Fruit fly (Drosophila melanogaster) whole organism, adult: ENCODE measurements around the gene CG14109.

ENCODE experiments used
- CG11617 ChIP-seq: fragments of 200-800 bp; sonication (Bioruptor generic); optimal IDR thresholded peaks from 2 replicates; lab custom pipeline; 2017; ENCODE audit warnings: mild to moderate bottlenecking, missing biosample characterization, missing genetic modification reagents, missing genetic modification characterization
- CG12768 ChIP-seq: fragments of 200-800 bp; sonication (Bioruptor generic); optimal IDR thresholded peaks from 2 replicates; lab custom pipeline; 2017; ENCODE audit warnings: missing biosample characterization, missing genetic modification characterization, mild to moderate bottlenecking, moderate library complexity, missing genetic modification reagents
- CG14711 ChIP-seq: fragments of 200-800 bp; sonication (Bioruptor generic); optimal IDR thresholded peaks from 2 replicates; lab custom pipeline; 2018; ENCODE audit warnings: missing biosample characterization, mild to moderate bottlenecking, missing genetic modification characterization, moderate library complexity
- CG1620 ChIP-seq: fragments of 200-800 bp; sonication (Bioruptor generic); optimal IDR thresholded peaks from 2 replicates; lab custom pipeline; 2016; ENCODE audit warnings: missing biosample characterization, missing genetic modification characterization
- CG33017 ChIP-seq: fragments of 200-800 bp; sonication (Bioruptor generic); optimal IDR thresholded peaks from 2 replicates; lab custom pipeline; 2018; ENCODE audit warnings: missing biosample characterization, mild to moderate bottlenecking, missing genetic modification characterization, moderate library complexity
- CG5204 ChIP-seq: fragments of 200-800 bp; sonication (Bioruptor generic); optimal IDR thresholded peaks from 2 replicates; lab custom pipeline; 2016; ENCODE audit warnings: missing biosample characterization, missing genetic modification characterization
- CG7045 ChIP-seq: fragments of 200-800 bp; sonication (Bioruptor generic); optimal IDR thresholded peaks from 2 replicates; lab custom pipeline; 2017; ENCODE audit warnings: missing biosample characterization, mild to moderate bottlenecking, missing genetic modification characterization
- CG7101 ChIP-seq: fragments of 200-800 bp; sonication (Bioruptor generic); optimal IDR thresholded peaks from 2 replicates; lab custom pipeline; 2018; ENCODE audit warnings: missing biosample characterization, mild to moderate bottlenecking, missing genetic modification characterization, moderate library complexity
- Clk ChIP-seq: fragments of 200-800 bp; sonication (Bioruptor generic); optimal IDR thresholded peaks from 2 replicates; lab custom pipeline; 2017; ENCODE audit warnings: missing biosample characterization, missing genetic modification characterization
- Crg-1 ChIP-seq: fragments of 200-800 bp; sonication (Bioruptor generic); optimal IDR thresholded peaks from 2 replicates; lab custom pipeline; 2016; ENCODE audit warnings: missing biosample characterization, missing genetic modification characterization
- Hr96 ChIP-seq: fragments of 200-800 bp; sonication (Bioruptor generic); optimal IDR thresholded peaks from 2 replicates; lab custom pipeline; 2016; ENCODE audit warnings: missing biosample characterization, missing genetic modification characterization
- Mnt ChIP-seq: fragments of 200-800 bp; sonication (Bioruptor generic); optimal IDR thresholded peaks from 2 replicates; lab custom pipeline; 2016; ENCODE audit warnings: missing biosample characterization, mild to moderate bottlenecking, missing genetic modification characterization
- bab1 ChIP-seq: fragments of 200-800 bp; sonication (Bioruptor generic); optimal IDR thresholded peaks from 3 replicates; lab custom pipeline; 2019; ENCODE audit warnings: missing biosample characterization, mild to moderate bottlenecking, missing genetic modification characterization, moderate library complexity
- cic ChIP-seq: fragments of 200-800 bp; sonication (Bioruptor generic); optimal IDR thresholded peaks from 2 replicates; lab custom pipeline; 2017; ENCODE audit warnings: missing biosample characterization, mild to moderate bottlenecking, missing genetic modification characterization, moderate library complexity
- cnc ChIP-seq, 2 experiments: fragments of >200 bp; optimal IDR thresholded peaks; 2 replicates each; lab custom pipeline; 2017
- kay ChIP-seq: fragments of 200-800 bp; sonication (Bioruptor generic); peaks from one replicate; lab custom pipeline; 2016; ENCODE audit warnings: missing biosample characterization, missing genetic modification characterization, borderline replicate concordance
- ovo ChIP-seq: fragments of 200-800 bp; sonication (Bioruptor generic); optimal IDR thresholded peaks from 2 replicates; lab custom pipeline; 2016; ENCODE audit warnings: missing biosample characterization, missing genetic modification characterization
- pad ChIP-seq: fragments of 200-800 bp; sonication (Bioruptor generic); optimal IDR thresholded peaks from 3 replicates; lab custom pipeline; 2017; ENCODE audit warnings: missing biosample characterization, missing genetic modification characterization, mild to moderate bottlenecking, moderate library complexity, missing genetic modification reagents
- tj ChIP-seq: fragments of 200-800 bp; sonication (Bioruptor generic); optimal IDR thresholded peaks from 3 replicates; lab custom pipeline; 2017; ENCODE audit warnings: missing biosample characterization, mild to moderate bottlenecking, missing genetic modification characterization, moderate library complexity
- toe ChIP-seq: fragments of 200-800 bp; sonication (Bioruptor generic); optimal IDR thresholded peaks from 2 replicates; lab custom pipeline; 2016; ENCODE audit warnings: missing biosample characterization, missing genetic modification characterization

The CG14109 gene

dm6 chr3L:13478339-13479203, 37.9 kb downstream of the CG14109 start:
- TF ChIP-seq cnc (optimal IDR thresholded peaks at IDR 0.05; lab: Kevin White, UChicago) (peak in 1 of 2 experiments; percentile 71), CG14711 (tag; lab: Kevin White, UChicago) (no peak), CG33017 (no peak), Mnt (GFP tag; lab: Kevin White, UChicago) (no peak), CG5204 (GFP tag; lab: Kevin White, UChicago) (no peak), kay (no peak), CG11617 (no peak), bab1 (GFP tag; lab: Kevin White, UChicago) (no peak)

- no peak for TF ChIP-seq Mnt (GFP tag; lab: Kevin White, UChicago)
- peak; percentile 8 for TF ChIP-seq CG12768
Measured at dm6 chr3L:13479204-13479600, 38.5 kb downstream of the CG14109 start.

- TF ChIP-seq toe, result peak; percentile 61
- peak; percentile 67 for TF ChIP-seq CG11617
- peak; percentile 60 for TF ChIP-seq Hr96
- peak; percentile 7 for TF ChIP-seq pad
- peak; percentile 12 for TF ChIP-seq CG14711 (tag; lab: Kevin White, UChicago)
- TF ChIP-seq Mnt (GFP tag; lab: Kevin White, UChicago), result no peak
- peak; percentile 76 for TF ChIP-seq CG7045 (GFP tag; lab: Kevin White, UChicago)
- TF ChIP-seq bab1 (GFP tag; lab: Kevin White, UChicago), result no peak
- peak; percentile 13 for TF ChIP-seq CG7101 (tag; lab: Kevin White, UChicago)
- peak; percentile 80 for TF ChIP-seq CG5204 (GFP tag; lab: Kevin White, UChicago)
- no peak for TF ChIP-seq tj
- no peak for TF ChIP-seq cic (GFP tag; lab: Kevin White, UChicago)
- peak; percentile 69 for TF ChIP-seq CG12768
- peak; percentile 56 for TF ChIP-seq CG33017
- no peak for TF ChIP-seq CG1620 (GFP tag; lab: Kevin White, UChicago)
Measured at dm6 chr3L:13479609-13480240, 39.0 kb downstream of the CG14109 start.

- TF ChIP-seq cnc (optimal IDR thresholded peaks at IDR 0.05; lab: Kevin White, UChicago) (no peak), Mnt (GFP tag; lab: Kevin White, UChicago) (peak; percentile 37), CG7101 (tag; lab: Kevin White, UChicago) (peak; percentile 21), Hr96 (peak; percentile 21), CG14711 (tag; lab: Kevin White, UChicago) (no peak), bab1 (GFP tag; lab: Kevin White, UChicago) (peak; percentile 19), CG11617 (peak; percentile 7), cic (GFP tag; lab: Kevin White, UChicago) (peak; percentile 94), Clk (GFP tag; lab: Kevin White, UChicago) (no peak), toe (no peak), CG12768 (no peak), Crg-1 (GFP tag; lab: Kevin White, UChicago) (no peak), pad (no peak), CG7045 (GFP tag; lab: Kevin White, UChicago) (no peak), CG5204 (GFP tag; lab: Kevin White, UChicago) (no peak)
Measured at dm6 chr3L:13480241-13480627, 39.5 kb downstream of the CG14109 start.

- peak; percentile 13 for TF ChIP-seq Mnt (GFP tag; lab: Kevin White, UChicago)
- TF ChIP-seq CG33017, result no peak
- TF ChIP-seq cnc (optimal IDR thresholded peaks at IDR 0.05; lab: Kevin White, UChicago), result no peak
- TF ChIP-seq cic (GFP tag; lab: Kevin White, UChicago), result no peak
- peak; percentile 39 for TF ChIP-seq CG7101 (tag; lab: Kevin White, UChicago)
- TF ChIP-seq CG14711 (tag; lab: Kevin White, UChicago), result no peak
- TF ChIP-seq CG1620 (GFP tag; lab: Kevin White, UChicago), result peak; percentile 61
- peak; percentile 6 for TF ChIP-seq Hr96
- peak; percentile 31 for TF ChIP-seq pad
- TF ChIP-seq CG11617, result no peak
- TF ChIP-seq kay, result no peak
- peak; percentile 31 for TF ChIP-seq toe
- no peak for TF ChIP-seq tj
- TF ChIP-seq bab1 (GFP tag; lab: Kevin White, UChicago), result peak; percentile 10
- TF ChIP-seq CG12768, result no peak
- no peak for TF ChIP-seq ovo (GFP tag; lab: Kevin White, UChicago)
Measured at dm6 chr3L:13486041-13486859, 45.5 kb downstream of the CG14109 start, which contains the start of the genes Abp1 and Tgi. TSS of gene Abp1 (minus strand) at chr3L:13486280. TSS of gene Tgi (plus strand) at chr3L:13486797.

- TF ChIP-seq pad (no peak), CG7101 (tag; lab: Kevin White, UChicago) (no peak), toe (no peak), CG5204 (GFP tag; lab: Kevin White, UChicago) (no peak), Mnt (GFP tag; lab: Kevin White, UChicago) (no peak), Hr96 (no peak), kay (no peak), CG33017 (no peak), ovo (GFP tag; lab: Kevin White, UChicago) (no peak)
Measured at dm6 chr3L:13486860-13487404, 46.2 kb downstream of the CG14109 start.
